Worm (Caenorhabditis elegans) whole organism, L2 larva: ENCODE results near the gene K02F3.9.

Source experiments
- C34F6.9 ChIP-seq: fragments of 150-350 bp; optimal IDR thresholded peaks from 2 replicates; lab custom pipeline; 2014; ENCODE audit warnings: missing biosample characterization, missing genetic modification characterization
- R02D3.7 ChIP-seq: fragments of 150-350 bp; optimal IDR thresholded peaks from 2 replicates; lab custom pipeline; 2014; ENCODE audit warnings: missing biosample characterization, missing genetic modification characterization
- Y55F3AM.14 ChIP-seq: fragments of 200-800 bp; sonication (Bioruptor generic); optimal IDR thresholded peaks from 2 replicates; lab custom pipeline; 2018; ENCODE audit warnings: mild to moderate bottlenecking, missing genetic modification characterization, missing compliant biosample characterization
- ZK546.5 ChIP-seq: sonication (generic microtip); optimal IDR thresholded peaks from 2 replicates; lab custom pipeline; 2017; ENCODE audit warnings: missing biosample characterization, missing genetic modification characterization
- alr-1 ChIP-seq: fragments of 150-350 bp; optimal IDR thresholded peaks from 2 replicates; lab custom pipeline; 2014; ENCODE audit warnings: missing biosample characterization, missing genetic modification characterization
- ama-1 ChIP-seq: fragments of 150-350 bp; optimal IDR thresholded peaks from 2 replicates; lab custom pipeline; 2018; ENCODE audit warnings: inconsistent platforms
- blmp-1 ChIP-seq: sonication (generic microtip); optimal IDR thresholded peaks from 2 replicates; lab custom pipeline; 2017; ENCODE audit warnings: missing genetic modification characterization, mild to moderate bottlenecking, missing compliant biosample characterization, antibody characterized with exemption, moderate library complexity; ENCODE audit not compliant: insufficient read depth
- ceh-16 ChIP-seq: fragments of 150-350 bp; optimal IDR thresholded peaks from 2 replicates; lab custom pipeline; 2014; ENCODE audit warnings: missing biosample characterization, missing genetic modification characterization
- ceh-82 ChIP-seq: fragments of 150-350 bp; optimal IDR thresholded peaks from 2 replicates; lab custom pipeline; 2014; ENCODE audit warnings: missing biosample characterization, missing genetic modification characterization
- crh-2 ChIP-seq: sonication (generic microtip); optimal IDR thresholded peaks from 2 replicates; lab custom pipeline; 2017; ENCODE audit warnings: missing biosample characterization, missing genetic modification characterization
- dmd-4 ChIP-seq: sonication (generic microtip); optimal IDR thresholded peaks from 2 replicates; lab custom pipeline; 2017; ENCODE audit warnings: missing biosample characterization, missing genetic modification characterization
- egl-27 ChIP-seq: sonication (generic microtip); optimal IDR thresholded peaks from 3 replicates; lab custom pipeline; 2017; ENCODE audit warnings: missing biosample characterization, missing genetic modification reagents, missing genetic modification characterization
- elt-1 ChIP-seq: fragments of 150-350 bp; optimal IDR thresholded peaks from 2 replicates; lab custom pipeline; 2014; ENCODE audit warnings: missing biosample characterization, missing genetic modification characterization
- elt-3 ChIP-seq: sonication (generic microtip); optimal IDR thresholded peaks from 2 replicates; lab custom pipeline; 2017; ENCODE audit warnings: missing biosample characterization, missing genetic modification characterization
- fos-1 ChIP-seq: fragments of 150-350 bp; optimal IDR thresholded peaks from 2 replicates; lab custom pipeline; 2014; ENCODE audit warnings: missing biosample characterization, missing genetic modification characterization
- gmeb-1 ChIP-seq: fragments of 150-350 bp; optimal IDR thresholded peaks from 2 replicates; lab custom pipeline; 2014; ENCODE audit warnings: missing biosample characterization, missing genetic modification characterization
- lin-11 ChIP-seq: fragments of 150-350 bp; sonication (generic microtip); optimal IDR thresholded peaks from 2 replicates; lab custom pipeline; 2014; ENCODE audit warnings: missing biosample characterization, missing genetic modification characterization, inconsistent platforms, mixed read lengths
- lin-13 ChIP-seq: fragments of 150-350 bp; optimal IDR thresholded peaks from 2 replicates; lab custom pipeline; 2014; ENCODE audit warnings: missing biosample characterization, missing genetic modification reagents, missing genetic modification characterization
- lsy-2 ChIP-seq, 2 experiments: fragments of 150-350 bp in 1 of 2; sonication (generic microtip) in 1 of 2; optimal IDR thresholded peaks; 2 replicates each; lab custom pipeline; 2014 to 2017; ENCODE audit warnings: missing biosample characterization in 2 of 2, missing genetic modification characterization in 2 of 2
- mbf-1 ChIP-seq: sonication (generic microtip); optimal IDR thresholded peaks from 2 replicates; lab custom pipeline; 2017; ENCODE audit warnings: missing biosample characterization, missing genetic modification characterization
- mdl-1 ChIP-seq, 2 experiments: fragments of 150-350 bp in 1 of 2; sonication (generic microtip) in 1 of 2; optimal IDR thresholded peaks; 2 replicates each; lab custom pipeline; 2017; ENCODE audit warnings: missing biosample characterization in 2 of 2, missing genetic modification characterization in 2 of 2
- nhr-11 ChIP-seq: fragments of 150-350 bp; optimal IDR thresholded peaks from 2 replicates; lab custom pipeline; 2014; ENCODE audit warnings: missing biosample characterization, missing genetic modification characterization
- nhr-12 ChIP-seq: fragments of 150-350 bp; optimal IDR thresholded peaks from 2 replicates; lab custom pipeline; 2014; ENCODE audit warnings: missing biosample characterization, missing genetic modification characterization
- nhr-21 ChIP-seq: fragments of 150-350 bp; optimal IDR thresholded peaks from 2 replicates; lab custom pipeline; 2014; ENCODE audit warnings: missing biosample characterization, missing genetic modification characterization
- nhr-23 ChIP-seq: fragments of 150-350 bp; optimal IDR thresholded peaks from 2 replicates; lab custom pipeline; 2014; ENCODE audit warnings: missing biosample characterization, missing genetic modification reagents, missing genetic modification characterization
- nhr-6 ChIP-seq: fragments of 150-350 bp; optimal IDR thresholded peaks from 2 replicates; lab custom pipeline; 2014; ENCODE audit warnings: missing biosample characterization, missing genetic modification characterization
- nhr-77 ChIP-seq: fragments of 150-350 bp; optimal IDR thresholded peaks from 2 replicates; lab custom pipeline; 2014; ENCODE audit warnings: missing biosample characterization, missing genetic modification characterization
- peb-1 ChIP-seq: fragments of 150-350 bp; optimal IDR thresholded peaks from 2 replicates; lab custom pipeline; 2014; ENCODE audit warnings: missing biosample characterization, missing genetic modification characterization
- sma-3 ChIP-seq: sonication (generic microtip); optimal IDR thresholded peaks from 2 replicates; lab custom pipeline; 2016; ENCODE audit warnings: missing genetic modification reagents, missing genetic modification characterization, missing compliant biosample characterization
- sma-9 ChIP-seq, 2 experiments: fragments of 150-350 bp in 1 of 2; sonication (generic microtip) in 1 of 2; optimal IDR thresholded peaks; 2 replicates each; lab custom pipeline; 2014 to 2016; ENCODE audit warnings: missing genetic modification characterization in 2 of 2, mild to moderate bottlenecking in 1 of 2, missing biosample characterization in 1 of 2, missing compliant biosample characterization in 1 of 2, missing genetic modification reagents in 1 of 2, moderate library complexity in 1 of 2
- snpc-4 ChIP-seq: fragments of 150-350 bp; optimal IDR thresholded peaks from 2 replicates; lab custom pipeline; 2014; ENCODE audit warnings: missing biosample characterization, missing genetic modification characterization
- unc-39 ChIP-seq: fragments of 150-350 bp; optimal IDR thresholded peaks from 2 replicates; lab custom pipeline; 2014; ENCODE audit warnings: missing biosample characterization, missing genetic modification characterization
- unc-55 ChIP-seq: fragments of 150-350 bp; sonication (generic microtip); optimal IDR thresholded peaks from 3 replicates; lab custom pipeline; 2014; ENCODE audit warnings: missing biosample characterization, missing genetic modification reagents, missing genetic modification characterization
- ztf-11 ChIP-seq: sonication (generic microtip); optimal IDR thresholded peaks from 2 replicates; lab custom pipeline; 2017; ENCODE audit warnings: missing biosample characterization, missing genetic modification characterization
- ztf-4 ChIP-seq: fragments of 150-350 bp; optimal IDR thresholded peaks from 2 replicates; lab custom pipeline; 2014; ENCODE audit warnings: missing biosample characterization, missing genetic modification characterization

Gene K02F3.9

ce11 chrIII:886726-887125 lies 45.6 kb upstream of the K02F3.9 start, which contains the start of gene zer-1:
zer-1 (minus strand) TSS chrIII:886793.
- TF ChIP-seq sma-3 (GFP tag; lab: Kevin White, UChicago), result no peak
- no peak for TF ChIP-seq elt-1 (tag; lab: Kevin White, UChicago)
- peak; percentile 67 for TF ChIP-seq blmp-1
- peak; percentile 8 for TF ChIP-seq crh-2 (tag; lab: Kevin White, UChicago)

- TF ChIP-seq ceh-16 (tag; lab: Kevin White, UChicago) (no peak), nhr-23 (no peak), lsy-2 (tag; optimal IDR thresholded peaks at IDR 0.05; lab: Kevin White, UChicago) (no peak), nhr-77 (tag; lab: Kevin White, UChicago) (no peak), Y55F3AM.14 (GFP tag; lab: Kevin White, UChicago) (no peak), C34F6.9 (no peak), sma-9 (GFP tag; optimal IDR thresholded peaks at IDR 0.05; lab: Kevin White, UChicago) (no peak), sma-9 (tag; optimal IDR thresholded peaks at IDR 0.05; lab: Kevin White, UChicago) (no peak), elt-3 (tag; lab: Kevin White, UChicago) (no peak), lin-13 (no peak), unc-55 (GFP tag; lab: Kevin White, UChicago) (no peak), crh-2 (tag; lab: Kevin White, UChicago) (no peak), peb-1 (tag; lab: Kevin White, UChicago) (no peak), nhr-11 (tag; lab: Kevin White, UChicago) (no peak), gmeb-1 (tag; lab: Kevin White, UChicago) (no peak)
Observed at ce11 chrIII:883595-883994, 42.4 kb upstream of the K02F3.9 start.

- TF ChIP-seq mdl-1 (tag; optimal IDR thresholded peaks at IDR 0.05; lab: Kevin White, UChicago) (no peak), nhr-21 (tag; lab: Kevin White, UChicago) (no peak), mbf-1 (tag; lab: Kevin White, UChicago) (no peak), egl-27 (tag; lab: Kevin White, UChicago) (no peak), dmd-4 (tag; lab: Kevin White, UChicago) (no peak), peb-1 (tag; lab: Kevin White, UChicago) (no peak), nhr-11 (tag; lab: Kevin White, UChicago) (no peak), fos-1 (tag; lab: Kevin White, UChicago) (no peak), nhr-6 (tag; lab: Kevin White, UChicago) (no peak)
Observed at ce11 chrIII:881460-881859, 40.3 kb upstream of the K02F3.9 start.

ce11 chrIII:880840-881239 lies 39.7 kb upstream of the K02F3.9 start:
- TF ChIP-seq dmd-4 (tag; lab: Kevin White, UChicago) (no peak), nhr-12 (tag; lab: Kevin White, UChicago) (no peak), peb-1 (tag; lab: Kevin White, UChicago) (no peak), ceh-82 (tag; lab: Kevin White, UChicago) (no peak), unc-55 (GFP tag; lab: Kevin White, UChicago) (no peak), snpc-4 (tag; lab: Kevin White, UChicago) (no peak), nhr-23 (no peak), unc-39 (tag; lab: Kevin White, UChicago) (no peak), nhr-11 (tag; lab: Kevin White, UChicago) (no peak), lsy-2 (tag; optimal IDR thresholded peaks at IDR 0.05; lab: Kevin White, UChicago) (no peak), sma-3 (GFP tag; lab: Kevin White, UChicago) (no peak), fos-1 (tag; lab: Kevin White, UChicago) (no peak), egl-27 (tag; lab: Kevin White, UChicago) (no peak)

- no peak for TF ChIP-seq ztf-11 (tag; lab: Kevin White, UChicago)
- no peak for TF ChIP-seq fos-1 (tag; lab: Kevin White, UChicago)
- TF ChIP-seq blmp-1, result no peak
- TF ChIP-seq nhr-6 (tag; lab: Kevin White, UChicago), result no peak
- no peak for TF ChIP-seq mdl-1 (tag; optimal IDR thresholded peaks at IDR 0.05; lab: Kevin White, UChicago)
- TF ChIP-seq ama-1 (lab: Kevin White, UChicago), result no peak
- no peak for TF ChIP-seq Y55F3AM.14 (GFP tag; lab: Kevin White, UChicago)
- TF ChIP-seq lsy-2 (tag; optimal IDR thresholded peaks at IDR 0.05; lab: Kevin White, UChicago), result no peak
- TF ChIP-seq ZK546.5, result no peak
- no peak for TF ChIP-seq R02D3.7
- no peak for TF ChIP-seq unc-39 (tag; lab: Kevin White, UChicago)
- TF ChIP-seq lin-13, result no peak
- TF ChIP-seq crh-2 (tag; lab: Kevin White, UChicago), result no peak
- no peak for TF ChIP-seq alr-1 (tag; lab: Kevin White, UChicago)
- no peak for TF ChIP-seq nhr-77 (tag; lab: Kevin White, UChicago)
- no peak for TF ChIP-seq ztf-4 (tag; lab: Kevin White, UChicago)
- TF ChIP-seq peb-1 (tag; lab: Kevin White, UChicago), result no peak
- TF ChIP-seq lin-11, result no peak
Observed at ce11 chrIII:879634-880033, 38.5 kb upstream of the K02F3.9 start, which contains the start of the genes T24C4.5 and ucr-2.3. T24C4.5 (minus strand) TSS chrIII:879734. ucr-2.3 (plus strand) TSS chrIII:879860.
